Fruit fly (Drosophila melanogaster): Measurements from ENCODE around the gene CG3407.

The CG3407 gene

dm6 chr2L:3803466-3804143, 9.6 kb downstream of the CG3407 start, which contains the start of gene Reph:
Reph (plus strand) TSS chr2L:3803545.
- TF ChIP-seq CG17801 (GFP tag; optimal IDR thresholded peaks at IDR 0.05; ENCODE audit: partially characterized antibody): no peak

dm6 chr2L:3802818-3803456, 10.3 kb downstream of the CG3407 start:
- peak; percentile 89 for TF ChIP-seq CG17801 (GFP tag; optimal IDR thresholded peaks at IDR 0.05; ENCODE audit: partially characterized antibody)

- no peak for TF ChIP-seq CG17801 (GFP tag; optimal IDR thresholded peaks at IDR 0.05; ENCODE audit: partially characterized antibody)
Measured at dm6 chr2L:3791629-3792028, 21.6 kb downstream of the CG3407 start.

dm6 chr2L:3789290-3790067, 23.7 kb downstream of the CG3407 start:
- no peak for TF ChIP-seq CG17801 (GFP tag; optimal IDR thresholded peaks at IDR 0.05; ENCODE audit: partially characterized antibody)

dm6 chr2L:3788150-3788549, 25.1 kb downstream of the CG3407 start:
- TF ChIP-seq CG17801 (GFP tag; optimal IDR thresholded peaks at IDR 0.05; ENCODE audit: partially characterized antibody): no peak

- peak; percentile 44 for TF ChIP-seq CG17801 (GFP tag; optimal IDR thresholded peaks at IDR 0.05; ENCODE audit: partially characterized antibody)
Measured at dm6 chr2L:3787028-3787427, 26.2 kb downstream of the CG3407 start, which contains the start of gene bark. bark (plus strand) TSS chr2L:3787167.

- no peak for TF ChIP-seq CG17801 (GFP tag; optimal IDR thresholded peaks at IDR 0.05; ENCODE audit: partially characterized antibody)
Measured at dm6 chr2L:3786246-3786645, 27.0 kb downstream of the CG3407 start.

- no peak for TF ChIP-seq CG17801 (GFP tag; optimal IDR thresholded peaks at IDR 0.05; ENCODE audit: partially characterized antibody)
Measured at dm6 chr2L:3785402-3785801, 27.8 kb downstream of the CG3407 start.

dm6 chr2L:3784268-3784997, 28.8 kb downstream of the CG3407 start, which contains the start of gene CG31960:
CG31960 (plus strand) TSS chr2L:3784947.
- no peak for TF ChIP-seq CG17801 (GFP tag; optimal IDR thresholded peaks at IDR 0.05; ENCODE audit: partially characterized antibody)

dm6 chr2L:3781132-3781877, 31.9 kb downstream of the CG3407 start:
- no peak for TF ChIP-seq CG17801 (GFP tag; optimal IDR thresholded peaks at IDR 0.05; ENCODE audit: partially characterized antibody)

dm6 chr2L:3780587-3780986, 32.6 kb downstream of the CG3407 start:
- no peak for TF ChIP-seq CG17801 (GFP tag; optimal IDR thresholded peaks at IDR 0.05; ENCODE audit: partially characterized antibody)

- TF ChIP-seq CG17801 (GFP tag; optimal IDR thresholded peaks at IDR 0.05; ENCODE audit: partially characterized antibody): peak; percentile 66
Measured at dm6 chr2L:3779143-3779788, 33.9 kb downstream of the CG3407 start.

- TF ChIP-seq CG17801 (GFP tag; optimal IDR thresholded peaks at IDR 0.05; ENCODE audit: partially characterized antibody): no peak
Measured at dm6 chr2L:3778157-3779060, 34.8 kb downstream of the CG3407 start.

Measured in ovary, adult (tissue).